Worm (Caenorhabditis elegans): Measurements from ENCODE around the gene srp-6.

- TF ChIP-seq efl-1 (GFP tag; optimal IDR thresholded peaks at IDR 0.05) = no peak
- no peak for TF ChIP-seq unc-62 (GFP tag; optimal IDR thresholded peaks at IDR 0.05)
- TF ChIP-seq hrde-1 (tag; optimal IDR thresholded peaks at IDR 0.05; ENCODE audit: borderline replicate concordance) = no peak
- no peak for TF ChIP-seq nfya-1 (tag; optimal IDR thresholded peaks at IDR 0.05; ENCODE audit: borderline replicate concordance, insufficient read depth)
- TF ChIP-seq attf-3 (GFP tag; conservative IDR thresholded peaks at IDR 0.05) = no peak
- TF ChIP-seq gei-17 (GFP tag; optimal IDR thresholded peaks at IDR 0.05) = no peak
- no peak for TF ChIP-seq fkh-3 (tag; optimal IDR thresholded peaks at IDR 0.05)
These were observed 1.9 kb upstream of the srp-6 start, which contains the start of gene C02H6.3 for ce11 chrV:7387755-7388154.

Data from whole organism, young adult.